Fruit fly (Drosophila melanogaster): ENCODE results near the gene CG7168.
A peak's percentile ranks its signal among the peaks of the same experiment; 100 is the strongest.

The CG7168 gene

DNA sequence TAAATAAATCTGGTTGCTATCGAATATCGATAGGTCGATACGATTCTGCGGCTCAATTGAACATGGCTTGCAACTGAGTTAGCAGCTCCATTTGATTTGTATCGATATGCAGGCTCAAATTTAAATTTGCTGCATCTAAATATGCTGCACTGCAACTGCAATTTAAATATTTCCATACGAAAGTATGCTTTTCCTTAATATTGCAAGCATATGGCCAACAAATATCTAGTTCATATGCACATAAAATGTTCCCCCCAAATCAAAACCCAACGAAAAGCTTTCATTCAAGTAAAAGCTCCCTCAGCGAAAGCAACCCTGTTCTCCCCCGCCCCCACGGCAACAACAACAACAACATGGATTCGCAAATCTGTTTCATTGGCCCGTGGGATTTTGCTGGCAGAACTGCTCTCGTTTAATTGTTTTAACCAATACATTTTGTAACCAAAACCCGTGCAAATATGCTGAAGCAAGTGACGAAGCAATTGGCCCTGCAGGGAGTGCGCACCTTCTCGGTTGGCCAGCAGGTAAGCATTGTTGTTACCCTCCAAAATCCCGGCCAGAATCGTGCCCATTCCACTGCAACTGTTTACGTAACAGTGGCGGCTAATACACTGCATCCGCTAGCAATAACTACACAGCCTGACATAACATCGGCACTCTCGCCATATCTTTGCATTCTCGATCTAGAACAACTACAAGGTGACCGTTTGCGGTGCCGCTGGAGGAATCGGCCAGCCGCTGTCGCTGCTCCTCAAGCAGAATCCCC lies at the start of gene CG7168, which contains the start of gene Mdh2 (continued):
- TF ChIP-seq trh (GFP tag; optimal IDR thresholded peaks at IDR 0.05) (no peak), Xrp1 (GFP tag; IDR thresholded peaks at IDR 0.05) (no peak), chif (GFP tag; optimal IDR thresholded peaks at IDR 0.05) (no peak), CG14860 (GFP tag; IDR thresholded peaks at IDR 0.05; ENCODE audit: partially characterized antibody) (peak; percentile 79), jigr1 (GFP tag; IDR thresholded peaks at IDR 0.05) (no peak), Dll (GFP tag; IDR thresholded peaks at IDR 0.05; ENCODE audit: partially characterized antibody) (peak; percentile 88), mam (GFP tag; optimal IDR thresholded peaks at IDR 0.05) (no peak), dmrt11E (tag; optimal IDR thresholded peaks at IDR 0.05) (no peak), CG18619 (GFP tag; optimal IDR thresholded peaks at IDR 0.05) (no peak), schlank (tag; optimal IDR thresholded peaks at IDR 0.05) (no peak), CG7963 (GFP tag; IDR thresholded peaks at IDR 0.05; ENCODE audit: partially characterized antibody) (peak; percentile 90), ERR (GFP tag; optimal IDR thresholded peaks at IDR 0.05) (no peak), mld (GFP tag; IDR thresholded peaks at IDR 0.05; ENCODE audit: partially characterized antibody) (peak; percentile 73; the same call in 2 of the 3 replicates), CG5953 (GFP tag; IDR thresholded peaks at IDR 0.05) (no peak), BEAF-32 (GFP tag; optimal IDR thresholded peaks at IDR 0.05) (peak; percentile 81), fd96Cb (tag; optimal IDR thresholded peaks at IDR 0.05) (no peak), grn (GFP tag; optimal IDR thresholded peaks at IDR 0.05) (no peak), MBD-R2 (GFP tag; IDR thresholded peaks at IDR 0.05) (peak; percentile 79), Pdp1 (GFP tag; optimal IDR thresholded peaks at IDR 0.05) (peak in 1 of 2 experiments; percentile 96), chinmo (GFP tag; IDR thresholded peaks at IDR 0.05; ENCODE audit: partially characterized antibody) (peak; percentile 73; the same call in 3 of the 4 replicates), ro (GFP tag; IDR thresholded peaks at IDR 0.05) (no peak), Fer1 (GFP tag; optimal IDR thresholded peaks at IDR 0.05) (peak; percentile 3), scrt (GFP tag; optimal IDR thresholded peaks at IDR 0.05) (peak; percentile 51), CG2202 (tag; optimal IDR thresholded peaks at IDR 0.05) (no peak), CG7556 (GFP tag; optimal IDR thresholded peaks at IDR 0.05) (no peak), CG6689 (GFP tag; IDR thresholded peaks at IDR 0.05) (no peak), pnt (GFP tag; optimal IDR thresholded peaks at IDR 0.05) (no peak), CG6654 (GFP tag; optimal IDR thresholded peaks at IDR 0.05) (no peak), CG12104 (GFP tag; optimal IDR thresholded peaks at IDR 0.05) (no peak), caup (GFP tag; optimal IDR thresholded peaks at IDR 0.05; ENCODE audit: severe bottlenecking) (peak; percentile 9), CG11456 (GFP tag; IDR thresholded peaks at IDR 0.05) (no peak), CHES-1-like (GFP tag; optimal IDR thresholded peaks at IDR 0.05) (peak; percentile 36), Mrtf (GFP tag; IDR thresholded peaks at IDR 0.05) (no peak), Nf-YC (tag; optimal IDR thresholded peaks at IDR 0.05) (peak; percentile 83), CG9727 (GFP tag; optimal IDR thresholded peaks at IDR 0.05) (no peak), CG15514 (GFP tag; optimal IDR thresholded peaks at IDR 0.05) (peak; percentile 43), ase (GFP tag; IDR thresholded peaks at IDR 0.05) (no peak), CG2129 (GFP tag; IDR thresholded peaks at IDR 0.05; ENCODE audit: partially characterized antibody) (no peak; the same call in 1 of the 2 replicates), pan (optimal IDR thresholded peaks at IDR 0.05) (no peak), pan (GFP tag; optimal IDR thresholded peaks at IDR 0.05 in 1 of 2, IDR thresholded peaks at IDR 0.05 in 1 of 2) (peak in 1 of 2 experiments; percentile 18), Taf1 (GFP tag; IDR thresholded peaks at IDR 0.05) (no peak), CG12236 (GFP tag; optimal IDR thresholded peaks at IDR 0.05) (no peak), CG4424 (GFP tag; optimal IDR thresholded peaks at IDR 0.05) (no peak), CG3281 (GFP tag; optimal IDR thresholded peaks at IDR 0.05) (peak; percentile 41), Hand (GFP tag; optimal IDR thresholded peaks at IDR 0.05) (no peak), HLH4C (GFP tag; IDR thresholded peaks at IDR 0.05; ENCODE audit: partially characterized antibody) (peak; percentile 94), CG14441 (GFP tag; IDR thresholded peaks at IDR 0.05) (no peak), pzg (GFP tag; optimal IDR thresholded peaks at IDR 0.05) (peak; percentile 77), CG17361 (GFP tag; IDR thresholded peaks at IDR 0.05) (no peak)

Measured in whole organism, embryonic.